Worm (Caenorhabditis elegans) whole organism, L4 larva: ENCODE results near the gene pcrg-1.

Source experiments
- F10B5.3 ChIP-seq: sonication (generic microtip); optimal IDR thresholded peaks from 2 replicates; lab custom pipeline; 2016; ENCODE audit warnings: mild to moderate bottlenecking, missing genetic modification characterization, missing compliant biosample characterization
- F37D6.2 ChIP-seq: sonication (generic microtip); optimal IDR thresholded peaks from 2 replicates; lab custom pipeline; 2016; ENCODE audit warnings: mild to moderate bottlenecking, missing genetic modification characterization, missing compliant biosample characterization
- F44E2.7 ChIP-seq: fragments of 200-800 bp; sonication (Bioruptor generic); IDR thresholded peaks from 2 replicates; pipeline ENCODE4 v2.1.2; 2022; ENCODE audit warnings: missing genetic modification characterization, missing compliant biosample characterization
- T20F7.1 ChIP-seq: fragments of 200-800 bp; sonication (Bioruptor generic); optimal IDR thresholded peaks from 2 replicates; lab custom pipeline; 2018; ENCODE audit warnings: mild to moderate bottlenecking, missing genetic modification characterization, missing compliant biosample characterization
- Y48G9A.11 ChIP-seq: fragments of 200-800 bp; sonication (Bioruptor generic); IDR thresholded peaks from 2 replicates; pipeline ENCODE4 v1.3.6; 2022; ENCODE audit warnings: missing genetic modification reagents, missing genetic modification characterization, missing compliant biosample characterization
- Y75B8A.6 ChIP-seq: fragments of 200-800 bp; sonication (Bioruptor generic); IDR thresholded peaks from 2 replicates; pipeline ENCODE4 v1.3.6; 2022; ENCODE audit warnings: missing genetic modification reagents, missing genetic modification characterization, missing compliant biosample characterization
- ZK546.5 ChIP-seq, 2 experiments: sonication (generic microtip); optimal IDR thresholded peaks; 2 replicates each; lab custom pipeline; 2017; ENCODE audit warnings: missing biosample characterization in 2 of 2, missing genetic modification characterization in 2 of 2
- aly-2 ChIP-seq: sonication (generic microtip); optimal IDR thresholded peaks from 2 replicates; lab custom pipeline; 2018; ENCODE audit warnings: missing biosample characterization, missing genetic modification characterization
- ama-1 ChIP-seq: fragments of 150-350 bp; optimal IDR thresholded peaks from 2 replicates; lab custom pipeline; 2014; ENCODE audit warnings: inconsistent platforms, mixed read lengths
- ceh-28 ChIP-seq: fragments of 150-350 bp; optimal IDR thresholded peaks from 2 replicates; lab custom pipeline; 2014; ENCODE audit warnings: missing biosample characterization, missing genetic modification reagents, missing genetic modification characterization
- ceh-32 ChIP-seq: sonication (generic microtip); optimal IDR thresholded peaks from 2 replicates; lab custom pipeline; 2016; ENCODE audit warnings: mild to moderate bottlenecking, missing genetic modification characterization, missing compliant biosample characterization; ENCODE audit not compliant: poor library complexity
- ceh-62 ChIP-seq: sonication (generic microtip); optimal IDR thresholded peaks from 2 replicates; lab custom pipeline; 2017; ENCODE audit warnings: missing biosample characterization, missing genetic modification characterization
- ceh-82 ChIP-seq: sonication (generic microtip); optimal IDR thresholded peaks from 2 replicates; lab custom pipeline; 2017; ENCODE audit warnings: missing biosample characterization, missing genetic modification characterization
- daf-12 ChIP-seq: fragments of 150-350 bp; optimal IDR thresholded peaks from 2 replicates; lab custom pipeline; 2014; ENCODE audit warnings: missing biosample characterization, missing genetic modification reagents, missing genetic modification characterization
- dmd-6 ChIP-seq: fragments of 200-800 bp; sonication (Bioruptor generic); IDR thresholded peaks from 2 replicates; pipeline ENCODE4 v1.3.6; 2022; ENCODE audit warnings: missing genetic modification reagents, missing genetic modification characterization, missing compliant biosample characterization
- dmd-8 ChIP-seq: fragments of 200-800 bp; sonication (Bioruptor generic); IDR thresholded peaks from 2 replicates; pipeline ENCODE4 v1.3.6; 2022; ENCODE audit warnings: missing genetic modification characterization, missing compliant biosample characterization
- dve-1 ChIP-seq: sonication (generic microtip); optimal IDR thresholded peaks from 2 replicates; lab custom pipeline; 2017; ENCODE audit warnings: antibody characterized with exemption, mild to moderate bottlenecking, missing genetic modification characterization, missing compliant biosample characterization; ENCODE audit not compliant: insufficient read depth
- egl-43 ChIP-seq: fragments of 200-800 bp; sonication (Bioruptor generic); IDR thresholded peaks from 2 replicates; pipeline ENCODE4 v1.3.6; 2022; ENCODE audit warnings: missing genetic modification reagents, missing genetic modification characterization, missing compliant biosample characterization
- fos-1 ChIP-seq: fragments of 150-350 bp; optimal IDR thresholded peaks from 2 replicates; lab custom pipeline; 2014; ENCODE audit warnings: missing biosample characterization, missing genetic modification characterization
- hif-1 ChIP-seq, 2 experiments: sonication (generic microtip); optimal IDR thresholded peaks; 2 replicates each; lab custom pipeline; 2016 to 2017; ENCODE audit warnings: missing compliant biosample characterization in 2 of 2, missing genetic modification characterization in 2 of 2, missing genetic modification reagents in 2 of 2, missing genotype in 2 of 2, mild to moderate bottlenecking in 1 of 2
- hlh-11 ChIP-seq: fragments of 200-800 bp; sonication (Bioruptor generic); optimal IDR thresholded peaks from 2 replicates; lab custom pipeline; 2018; ENCODE audit warnings: mild to moderate bottlenecking, missing genetic modification characterization, missing compliant biosample characterization
- lim-7 ChIP-seq: fragments of 200-800 bp; sonication (Bioruptor generic); IDR thresholded peaks from 2 replicates; pipeline ENCODE4 v1.3.6; 2022; ENCODE audit warnings: missing genetic modification characterization, missing compliant biosample characterization
- lin-15B ChIP-seq: fragments of 150-350 bp; sonication (generic microtip); optimal IDR thresholded peaks from 3 replicates; lab custom pipeline; 2014; ENCODE audit warnings: missing biosample characterization, missing genetic modification characterization
- lin-38 ChIP-seq: fragments of 200-800 bp; sonication (Bioruptor generic); IDR thresholded peaks from 2 replicates; pipeline ENCODE4 v1.3.6; 2022; ENCODE audit warnings: missing genetic modification reagents, missing genetic modification characterization, missing compliant biosample characterization
- lir-3 ChIP-seq: sonication (generic microtip); optimal IDR thresholded peaks from 2 replicates; lab custom pipeline; 2016; ENCODE audit warnings: mild to moderate bottlenecking, missing genetic modification characterization, missing compliant biosample characterization
- madf-5 ChIP-seq, 2 experiments: fragments of 200-800 bp; sonication (Bioruptor generic); IDR thresholded peaks; 2 replicates each; pipeline ENCODE4 v1.3.6; 2022; ENCODE audit warnings: missing compliant biosample characterization in 2 of 2, missing genetic modification characterization in 2 of 2
- mep-1 ChIP-seq: fragments of 150-350 bp; sonication (generic microtip); optimal IDR thresholded peaks from 3 replicates; lab custom pipeline; 2014; ENCODE audit warnings: missing biosample characterization, missing genetic modification characterization
- mes-2 ChIP-seq: sonication (generic microtip); optimal IDR thresholded peaks from 2 replicates; lab custom pipeline; 2016; ENCODE audit warnings: missing genotype, mild to moderate bottlenecking, missing genetic modification characterization, missing compliant biosample characterization; ENCODE audit not compliant: poor library complexity, severe bottlenecking
- nhr-102 ChIP-seq: sonication (generic microtip); optimal IDR thresholded peaks from 2 replicates; lab custom pipeline; 2016; ENCODE audit warnings: mild to moderate bottlenecking, missing genetic modification characterization, moderate library complexity, missing compliant biosample characterization
- nhr-28 ChIP-seq: fragments of 150-350 bp; optimal IDR thresholded peaks from 2 replicates; lab custom pipeline; 2014; ENCODE audit warnings: missing biosample characterization, missing genetic modification characterization
- nhr-41 ChIP-seq: fragments of 200-800 bp; sonication (Bioruptor generic); IDR thresholded peaks from 2 replicates; pipeline ENCODE4 v1.3.6; 2022; ENCODE audit warnings: missing genetic modification reagents, missing genetic modification characterization, missing compliant biosample characterization
- nhr-42 ChIP-seq: fragments of 200-800 bp; sonication (Bioruptor generic); IDR thresholded peaks from 2 replicates; pipeline ENCODE4 v1.3.6; 2022; ENCODE audit warnings: missing genetic modification characterization, missing compliant biosample characterization
- nhr-48 ChIP-seq: sonication (generic microtip); optimal IDR thresholded peaks from 2 replicates; lab custom pipeline; 2016; ENCODE audit warnings: mild to moderate bottlenecking, missing genetic modification characterization, missing compliant biosample characterization
- nhr-6 ChIP-seq: fragments of 150-350 bp; optimal IDR thresholded peaks from 2 replicates; lab custom pipeline; 2014; ENCODE audit warnings: missing biosample characterization, missing genetic modification characterization
- nhr-77 ChIP-seq: fragments of 150-350 bp; optimal IDR thresholded peaks from 2 replicates; lab custom pipeline; 2014; ENCODE audit warnings: missing biosample characterization, missing genetic modification characterization
- pqm-1 ChIP-seq: sonication (generic microtip); optimal IDR thresholded peaks from 2 replicates; lab custom pipeline; 2017; ENCODE audit warnings: missing biosample characterization, missing genetic modification characterization
- saeg-2 ChIP-seq: fragments of 200-800 bp; sonication (Bioruptor generic); IDR thresholded peaks from 2 replicates; pipeline ENCODE4 v1.3.6; 2022; ENCODE audit warnings: missing genetic modification reagents, missing genetic modification characterization, missing compliant biosample characterization
- sdz-12 ChIP-seq: fragments of 200-800 bp; sonication (Bioruptor generic); optimal IDR thresholded peaks from 2 replicates; lab custom pipeline; 2018; ENCODE audit warnings: mild to moderate bottlenecking, missing genetic modification characterization, missing compliant biosample characterization
- set-16 ChIP-seq: fragments of 200-800 bp; sonication (Bioruptor generic); IDR thresholded peaks from 2 replicates; pipeline ENCODE4 v1.3.6; 2022; ENCODE audit warnings: missing genetic modification reagents, missing genetic modification characterization, missing compliant biosample characterization
- skn-1 ChIP-seq: fragments of 150-350 bp; optimal IDR thresholded peaks from 2 replicates; lab custom pipeline; 2014; ENCODE audit warnings: missing biosample characterization, missing genetic modification characterization
- spr-1 ChIP-seq: sonication (generic microtip); optimal IDR thresholded peaks from 2 replicates; lab custom pipeline; 2016; ENCODE audit warnings: mild to moderate bottlenecking, missing genetic modification characterization, missing compliant biosample characterization
- spr-3 ChIP-seq: fragments of 200-800 bp; sonication (Bioruptor generic); optimal IDR thresholded peaks from 2 replicates; lab custom pipeline; 2018; ENCODE audit warnings: mild to moderate bottlenecking, missing genetic modification characterization, missing compliant biosample characterization
- unc-62 ChIP-seq, 3 experiments: fragments of 150-350 bp in 1 of 3; sonication (generic microtip); optimal IDR thresholded peaks in 2 of 3; peaks in 1 of 3; 1 replicate in 1 of 3; 2 replicates in 2 of 3; lab custom pipeline; 2014 to 2017; ENCODE audit warnings: missing biosample characterization in 3 of 3, missing genetic modification characterization in 3 of 3, missing genetic modification reagents in 3 of 3, missing genotype in 1 of 3
- vab-7 ChIP-seq: fragments of 200-800 bp; sonication (Bioruptor generic); IDR thresholded peaks from 2 replicates; pipeline ENCODE4 v1.3.6; 2022; ENCODE audit warnings: missing genetic modification reagents, missing genetic modification characterization, missing compliant biosample characterization
- zfp-2 ChIP-seq: sonication (generic microtip); optimal IDR thresholded peaks from 2 replicates; lab custom pipeline; 2016; ENCODE audit warnings: mild to moderate bottlenecking, missing genetic modification characterization, missing compliant biosample characterization
- zfp-3 ChIP-seq: fragments of 200-800 bp; sonication (Bioruptor generic); conservative IDR thresholded peaks from 2 replicates; pipeline ENCODE4 v1.3.6; 2022; ENCODE audit warnings: missing genetic modification reagents, missing genetic modification characterization, missing compliant biosample characterization

Gene pcrg-1

ce11 chrII:7166768-7167167 is 33.6 kb upstream of the pcrg-1 start (continued):
- no peak for TF ChIP-seq ceh-32 (tag; lab: Kevin White, UChicago)
- no peak for TF ChIP-seq lir-3 (tag; lab: Kevin White, UChicago)
- no peak for TF ChIP-seq dmd-8 (GFP tag; lab: Robert Waterston, UW)
- no peak for TF ChIP-seq ceh-62 (tag; lab: Kevin White, UChicago)
- no peak for TF ChIP-seq hif-1 (tag; optimal IDR thresholded peaks at IDR 0.05; lab: Kevin White, UChicago)
- TF ChIP-seq daf-12: no peak
- no peak for TF ChIP-seq spr-3 (GFP tag; lab: Kevin White, UChicago)
- TF ChIP-seq ama-1 (lab: Kevin White, UChicago): no peak
- no peak for TF ChIP-seq mep-1 (tag; lab: Kevin White, UChicago)
- no peak for TF ChIP-seq lin-38
- TF ChIP-seq Y48G9A.11 (GFP tag; lab: Robert Waterston, UW): no peak
- no peak for TF ChIP-seq nhr-6 (tag; lab: Kevin White, UChicago)
- TF ChIP-seq ceh-82: no peak
- TF ChIP-seq nhr-48 (tag; lab: Kevin White, UChicago): peak; percentile 12
- TF ChIP-seq dmd-6 (GFP tag; lab: Robert Waterston, UW): peak; percentile 91
- TF ChIP-seq dve-1: peak; percentile 80
- TF ChIP-seq spr-1 (tag; lab: Kevin White, UChicago): no peak
- no peak for TF ChIP-seq lin-15B (tag; lab: Kevin White, UChicago)
- TF ChIP-seq sdz-12 (GFP tag; lab: Kevin White, UChicago): no peak
- TF ChIP-seq ceh-28: no peak
- TF ChIP-seq aly-2: no peak
- no peak for TF ChIP-seq nhr-42 (GFP tag; lab: Robert Waterston, UW)
- no peak for TF ChIP-seq unc-62 (GFP tag; optimal IDR thresholded peaks at IDR 0.05 in 1 of 2; lab: Kevin White, UChicago)
- TF ChIP-seq unc-62 (tag; optimal IDR thresholded peaks at IDR 0.05; lab: Kevin White, UChicago): no peak
- no peak for TF ChIP-seq mes-2

- no peak for TF ChIP-seq lim-7
- TF ChIP-seq skn-1 (tag; lab: Kevin White, UChicago): no peak
- TF ChIP-seq dmd-6 (GFP tag; lab: Robert Waterston, UW): no peak
- no peak for TF ChIP-seq madf-5 (GFP tag; IDR thresholded peaks at IDR 0.05; lab: Robert Waterston, UW)
- no peak for TF ChIP-seq pqm-1 (tag; lab: Kevin White, UChicago)
- no peak for TF ChIP-seq fos-1
- no peak for TF ChIP-seq nhr-102 (tag; lab: Kevin White, UChicago)
- TF ChIP-seq T20F7.1 (GFP tag; lab: Kevin White, UChicago): no peak
These were observed 31.6 kb upstream of the pcrg-1 start, which contains the start of gene col-36 for ce11 chrII:7168712-7169111. TSS of gene col-36 (minus strand) at chrII:7168812.

ce11 chrII:7171305-7171998 is 28.9 kb upstream of the pcrg-1 start, which contains the start of gene dyf-13:
TSS of gene dyf-13 (minus strand) at chrII:7171355.
- TF ChIP-seq hlh-11 (tag; lab: Kevin White, UChicago): no peak
- no peak for TF ChIP-seq F10B5.3 (tag; lab: Kevin White, UChicago)
- no peak for TF ChIP-seq nhr-77
- TF ChIP-seq dve-1: no peak
- no peak for TF ChIP-seq F37D6.2
- TF ChIP-seq sdz-12 (GFP tag; lab: Kevin White, UChicago): no peak
- no peak for TF ChIP-seq unc-62 (GFP tag; optimal IDR thresholded peaks at IDR 0.05 in 1 of 2; lab: Kevin White, UChicago)
- TF ChIP-seq unc-62 (tag; optimal IDR thresholded peaks at IDR 0.05; lab: Kevin White, UChicago): no peak
- TF ChIP-seq, all 104 proteins: peak for 0

ce11 chrII:7174843-7175242 is 25.5 kb upstream of the pcrg-1 start, which contains the start of gene glc-4:
TSS of gene glc-4 (minus strand) at chrII:7174943.
- no peak for TF ChIP-seq lin-38
- no peak for TF ChIP-seq madf-5 (GFP tag; IDR thresholded peaks at IDR 0.05; lab: Robert Waterston, UW)
- TF ChIP-seq vab-7 (GFP tag; lab: Robert Waterston, UW): no peak
- no peak for TF ChIP-seq ZK546.5 (tag; optimal IDR thresholded peaks at IDR 0.05; lab: Kevin White, UChicago)
- no peak for TF ChIP-seq zfp-3 (GFP tag; lab: Robert Waterston, UW)
- no peak for TF ChIP-seq nhr-28
- TF ChIP-seq spr-3 (GFP tag; lab: Kevin White, UChicago): no peak
- no peak for TF ChIP-seq egl-43
- no peak for TF ChIP-seq zfp-2
- TF ChIP-seq F44E2.7: no peak
- TF ChIP-seq nhr-41 (GFP tag; lab: Robert Waterston, UW): no peak
- TF ChIP-seq set-16 (GFP tag; lab: Robert Waterston, UW): no peak
- TF ChIP-seq lim-7: no peak
- TF ChIP-seq Y75B8A.6 (GFP tag; lab: Robert Waterston, UW): no peak
- no peak for TF ChIP-seq saeg-2 (GFP tag; lab: Robert Waterston, UW)
